Worm (Caenorhabditis elegans) whole organism, L1 larva: ENCODE results near the gene K04C2.8.
A peak's percentile ranks its signal among the peaks of the same experiment; 100 is the strongest.

Source experiments
- C04F5.9 ChIP-seq: sonication (generic microtip); optimal IDR thresholded peaks from 2 replicates; lab custom pipeline; 2016; ENCODE audit warnings: missing genetic modification characterization, missing compliant biosample characterization
- F16B12.6 ChIP-seq: fragments of 150-350 bp; optimal IDR thresholded peaks from 2 replicates; lab custom pipeline; 2014; ENCODE audit warnings: missing biosample characterization, missing genetic modification characterization
- aly-2 ChIP-seq: fragments of 150-350 bp; optimal IDR thresholded peaks from 2 replicates; lab custom pipeline; 2014; ENCODE audit warnings: missing biosample characterization, missing genetic modification characterization
- ama-1 ChIP-seq: fragments of 150-350 bp; optimal IDR thresholded peaks from 2 replicates; lab custom pipeline; 2014
- blmp-1 ChIP-seq: fragments of 150-350 bp; optimal IDR thresholded peaks from 2 replicates; lab custom pipeline; 2014; ENCODE audit warnings: missing biosample characterization, missing genetic modification characterization
- ceh-82 ChIP-seq, 3 experiments: fragments of 150-350 bp in 1 of 3; sonication (generic microtip) in 2 of 3; optimal IDR thresholded peaks; 2 replicates each; lab custom pipeline; 2014 to 2017; ENCODE audit warnings: missing biosample characterization in 3 of 3, missing genetic modification characterization in 3 of 3
- dpl-1 ChIP-seq, 3 experiments: fragments of 150-350 bp in 2 of 3; sonication (generic microtip) in 1 of 3; optimal IDR thresholded peaks; 2 replicates each; lab custom pipeline; 2014 to 2017; ENCODE audit warnings: missing biosample characterization in 3 of 3, missing genetic modification characterization in 3 of 3, missing genetic modification reagents in 3 of 3
- dsc-1 ChIP-seq: sonication (generic microtip); optimal IDR thresholded peaks from 2 replicates; lab custom pipeline; 2016; ENCODE audit warnings: mild to moderate bottlenecking, missing genetic modification characterization, missing compliant biosample characterization
- efl-1 ChIP-seq, 4 experiments: fragments of 150-350 bp; optimal IDR thresholded peaks in 3 of 4; peaks in 1 of 4; 1 replicate in 1 of 4; 2 replicates in 3 of 4; lab custom pipeline; 2014; ENCODE audit warnings: missing biosample characterization in 2 of 4, missing genetic modification characterization in 2 of 4, missing genetic modification reagents in 2 of 4
- efl-3 ChIP-seq: fragments of 200-800 bp; sonication (Bioruptor generic); optimal IDR thresholded peaks from 2 replicates; lab custom pipeline; 2018; ENCODE audit warnings: mild to moderate bottlenecking, missing genetic modification characterization, missing compliant biosample characterization
- ets-5 ChIP-seq: fragments of 200-800 bp; sonication (Bioruptor generic); IDR thresholded peaks from 2 replicates; pipeline ENCODE4 v1.3.6; 2022; ENCODE audit warnings: missing genetic modification characterization, missing compliant biosample characterization
- fkh-10 ChIP-seq: sonication (generic microtip); optimal IDR thresholded peaks from 2 replicates; lab custom pipeline; 2017; ENCODE audit warnings: missing biosample characterization, missing genetic modification reagents, missing genetic modification characterization
- fkh-8 ChIP-seq: sonication (generic microtip); optimal IDR thresholded peaks from 2 replicates; lab custom pipeline; 2016; ENCODE audit warnings: mild to moderate bottlenecking, missing genetic modification characterization, missing compliant biosample characterization
- hlh-17 ChIP-seq: fragments of 200-800 bp; sonication (Bioruptor generic); optimal IDR thresholded peaks from 2 replicates; lab custom pipeline; 2018; ENCODE audit warnings: missing genetic modification characterization, mild to moderate bottlenecking, missing compliant biosample characterization, moderate library complexity, borderline replicate concordance
- jun-1 ChIP-seq: fragments of 150-350 bp; optimal IDR thresholded peaks from 2 replicates; lab custom pipeline; 2014; ENCODE audit warnings: missing biosample characterization, missing genetic modification reagents, missing genetic modification characterization
- lin-14 ChIP-seq: fragments of 200-800 bp; sonication (Bioruptor generic); optimal IDR thresholded peaks from 2 replicates; lab custom pipeline; 2018; ENCODE audit warnings: mild to moderate bottlenecking, missing genetic modification characterization, moderate library complexity, missing compliant biosample characterization
- lin-35 ChIP-seq, 2 experiments: fragments of 150-350 bp; optimal IDR thresholded peaks; 2 replicates each; lab custom pipeline; 2014; ENCODE audit warnings: missing biosample characterization in 2 of 2, missing genetic modification characterization in 2 of 2, missing genetic modification reagents in 2 of 2
- lin-39 ChIP-seq: fragments of 150-350 bp; optimal IDR thresholded peaks from 2 replicates; lab custom pipeline; 2014; ENCODE audit warnings: missing biosample characterization, missing genetic modification reagents, missing genetic modification characterization
- lir-3 ChIP-seq: sonication (generic microtip); optimal IDR thresholded peaks from 2 replicates; lab custom pipeline; 2016; ENCODE audit warnings: mild to moderate bottlenecking, missing genetic modification characterization, moderate library complexity, missing compliant biosample characterization; ENCODE audit not compliant: poor library complexity
- lsy-2 ChIP-seq, 2 experiments: fragments of 150-350 bp; optimal IDR thresholded peaks; 2 replicates each; lab custom pipeline; 2014; ENCODE audit warnings: missing biosample characterization in 2 of 2, missing genetic modification characterization in 2 of 2
- mef-2 ChIP-seq: fragments of 150-350 bp; optimal IDR thresholded peaks from 2 replicates; lab custom pipeline; 2014; ENCODE audit warnings: missing biosample characterization, missing genetic modification characterization
- nhr-12 ChIP-seq: sonication (generic microtip); optimal IDR thresholded peaks from 2 replicates; lab custom pipeline; 2017; ENCODE audit warnings: missing biosample characterization, missing genetic modification characterization
- nhr-19 ChIP-seq: fragments of 200-800 bp; sonication (Bioruptor generic); conservative IDR thresholded peaks from 2 replicates; pipeline ENCODE4 v1.3.6; 2022; ENCODE audit warnings: missing genetic modification characterization, missing compliant biosample characterization
- nhr-28 ChIP-seq: fragments of 150-350 bp; optimal IDR thresholded peaks from 2 replicates; lab custom pipeline; 2014; ENCODE audit warnings: missing biosample characterization, missing genetic modification characterization
- nhr-47 ChIP-seq: sonication (generic microtip); optimal IDR thresholded peaks from 2 replicates; lab custom pipeline; 2016; ENCODE audit warnings: mild to moderate bottlenecking, missing genetic modification characterization, moderate library complexity, missing compliant biosample characterization
- nhr-71 ChIP-seq: sonication (generic microtip); optimal IDR thresholded peaks from 2 replicates; lab custom pipeline; 2016; ENCODE audit warnings: mild to moderate bottlenecking, missing genetic modification characterization, moderate library complexity, missing compliant biosample characterization
- nhr-77 ChIP-seq: fragments of 150-350 bp; optimal IDR thresholded peaks from 2 replicates; lab custom pipeline; 2014; ENCODE audit warnings: missing biosample characterization, missing genetic modification characterization
- nhr-84 ChIP-seq: sonication (generic microtip); optimal IDR thresholded peaks from 2 replicates; lab custom pipeline; 2017; ENCODE audit warnings: missing biosample characterization, missing genetic modification characterization
- nhr-85 ChIP-seq: sonication (generic microtip); peaks from one replicate; lab custom pipeline; 2016; ENCODE audit warnings: missing genetic modification characterization, inconsistent platforms, missing compliant biosample characterization
- nhr-90 ChIP-seq: sonication (generic microtip); optimal IDR thresholded peaks from 2 replicates; lab custom pipeline; 2016; ENCODE audit warnings: mild to moderate bottlenecking, missing genetic modification characterization, missing compliant biosample characterization; ENCODE audit not compliant: poor library complexity
- pax-3 ChIP-seq: fragments of 200-800 bp; sonication (Bioruptor generic); optimal IDR thresholded peaks from 2 replicates; lab custom pipeline; 2018; ENCODE audit warnings: mild to moderate bottlenecking, missing genetic modification characterization, moderate library complexity, missing compliant biosample characterization
- skn-1 ChIP-seq: fragments of 150-350 bp; optimal IDR thresholded peaks from 2 replicates; lab custom pipeline; 2014; ENCODE audit warnings: missing biosample characterization, missing genetic modification characterization
- snpc-4 ChIP-seq: fragments of 150-350 bp; optimal IDR thresholded peaks from 2 replicates; lab custom pipeline; 2014; ENCODE audit warnings: missing biosample characterization, missing genetic modification characterization
- snu-23 ChIP-seq: sonication (generic microtip); optimal IDR thresholded peaks from 2 replicates; lab custom pipeline; 2016; ENCODE audit warnings: missing genetic modification characterization, missing compliant biosample characterization
- sptf-1 ChIP-seq: fragments of 150-350 bp; optimal IDR thresholded peaks from 2 replicates; lab custom pipeline; 2014; ENCODE audit warnings: missing biosample characterization, missing genetic modification characterization
- tlp-1 ChIP-seq: fragments of 150-350 bp; optimal IDR thresholded peaks from 2 replicates; lab custom pipeline; 2014; ENCODE audit warnings: missing biosample characterization, missing genetic modification characterization
- zag-1 ChIP-seq: fragments of 150-350 bp; optimal IDR thresholded peaks from 2 replicates; lab custom pipeline; 2014; ENCODE audit warnings: missing biosample characterization, missing genetic modification characterization
- zip-4 ChIP-seq: fragments of 200-800 bp; sonication (Bioruptor generic); optimal IDR thresholded peaks from 2 replicates; lab custom pipeline; 2018; ENCODE audit warnings: mild to moderate bottlenecking, missing genetic modification characterization, moderate library complexity, missing compliant biosample characterization
- ztf-11 ChIP-seq, 2 experiments: sonication (generic microtip); optimal IDR thresholded peaks; 2 replicates each; lab custom pipeline; 2016 to 2017; ENCODE audit warnings: missing genetic modification characterization in 2 of 2, missing biosample characterization in 1 of 2, missing compliant biosample characterization in 1 of 2

The K04C2.8 gene

DNA sequence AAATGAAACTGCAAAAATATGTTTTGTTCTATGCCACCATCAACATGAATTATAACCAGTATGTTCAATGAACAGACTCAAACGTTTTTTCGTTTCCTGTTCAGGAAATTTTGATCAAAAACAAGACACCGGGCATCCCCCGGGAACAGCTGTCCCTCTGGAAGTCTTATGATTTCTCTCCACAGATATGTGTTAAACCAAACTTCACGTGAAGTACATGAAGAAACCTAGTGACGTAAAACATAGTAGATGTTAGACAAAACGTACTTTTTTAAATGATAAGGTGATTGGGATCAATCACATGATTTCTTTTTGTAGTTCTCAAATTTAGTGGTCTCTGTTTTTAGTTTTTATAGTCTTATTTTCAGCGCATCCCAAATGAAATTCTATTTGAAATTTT is 28.4 kb downstream of the K04C2.8 start (continued):
- TF ChIP-seq nhr-28 (tag; lab: Kevin White, UChicago) (no peak), nhr-90 (tag; lab: Kevin White, UChicago) (peak; percentile 44), ceh-82 (tag; optimal IDR thresholded peaks at IDR 0.05; lab: Kevin White, UChicago) (no peak), mef-2 (tag; lab: Kevin White, UChicago) (no peak), lir-3 (tag; lab: Kevin White, UChicago) (peak; percentile 4), fkh-10 (GFP tag; lab: Kevin White, UChicago) (no peak), lin-39 (tag; lab: Kevin White, UChicago) (peak; percentile 29), jun-1 (tag; lab: Kevin White, UChicago) (no peak), ztf-11 (tag; optimal IDR thresholded peaks at IDR 0.05; lab: Kevin White, UChicago) (no peak), lin-35 (GFP tag; optimal IDR thresholded peaks at IDR 0.05; lab: Kevin White, UChicago) (peak in 1 of 2 experiments; percentile 61), snpc-4 (tag; lab: Kevin White, UChicago) (no peak), lsy-2 (tag; optimal IDR thresholded peaks at IDR 0.05; lab: Kevin White, UChicago) (peak; percentile 54 to 70), blmp-1 (peak; percentile 48), F16B12.6 (tag; lab: Kevin White, UChicago) (no peak), aly-2 (tag; lab: Kevin White, UChicago) (no peak), fkh-8 (no peak), nhr-71 (tag; lab: Kevin White, UChicago) (peak; percentile 91), C04F5.9 (no peak), nhr-84 (tag; lab: Kevin White, UChicago) (no peak), lin-14 (peak; percentile 82), nhr-12 (tag; lab: Kevin White, UChicago) (no peak), nhr-77 (tag; lab: Kevin White, UChicago) (no peak), ama-1 (lab: Kevin White, UChicago) (no peak), efl-1 (optimal IDR thresholded peaks at IDR 0.05; lab: Kevin White, UChicago) (peak; percentile 9 to 21), efl-1 (GFP tag; optimal IDR thresholded peaks at IDR 0.05 in 1 of 2; lab: Kevin White, UChicago) (peak in 1 of 2 experiments; percentile 11), dpl-1 (GFP tag; optimal IDR thresholded peaks at IDR 0.05; lab: Kevin White, UChicago) (peak in 2 of 3 experiments; percentile 10 to 31), sptf-1 (tag; lab: Kevin White, UChicago) (no peak), tlp-1 (tag; lab: Kevin White, UChicago) (no peak), ets-5 (GFP tag; lab: Robert Waterston, UW) (no peak), efl-3 (GFP tag; lab: Kevin White, UChicago) (no peak), skn-1 (tag; lab: Kevin White, UChicago) (no peak), dsc-1 (tag; lab: Kevin White, UChicago) (no peak), hlh-17 (GFP tag; lab: Kevin White, UChicago) (no peak), pax-3 (tag; lab: Kevin White, UChicago) (no peak), nhr-47 (tag; lab: Kevin White, UChicago) (peak; percentile 44), zag-1 (tag; lab: Kevin White, UChicago) (no peak), nhr-85 (tag; lab: Kevin White, UChicago) (peak; percentile 85), zip-4 (GFP tag; lab: Kevin White, UChicago) (no peak), nhr-19 (peak; percentile 79), snu-23 (GFP tag; lab: Kevin White, UChicago) (peak; percentile 73)

DNA sequence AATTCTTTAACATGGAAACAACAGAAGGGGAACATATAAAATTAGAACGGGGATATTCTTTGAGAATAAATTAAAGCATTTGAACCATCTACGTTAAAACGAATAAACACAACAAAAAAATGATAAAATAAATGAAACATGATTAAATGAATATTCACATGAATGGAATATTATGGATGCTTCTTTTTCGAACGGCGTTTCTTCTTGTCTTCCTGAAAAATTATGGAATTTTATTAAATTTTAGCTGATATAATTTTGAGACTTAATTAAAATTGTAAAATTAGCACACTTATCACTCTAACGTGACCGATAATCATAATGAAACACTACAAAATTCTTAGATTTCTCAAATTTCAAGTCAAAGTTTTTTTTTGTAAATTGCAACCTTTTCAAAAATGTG is 30.5 kb downstream of the K04C2.8 start:
- TF ChIP-seq lin-39 (tag; lab: Kevin White, UChicago) (peak; percentile 26), skn-1 (tag; lab: Kevin White, UChicago) (no peak), aly-2 (tag; lab: Kevin White, UChicago) (peak; percentile 51)
